Fruit fly (Drosophila melanogaster): ENCODE measurements around the gene Pburs.

Pburs gene

dm6 chr2L:14369933-14370776, 47.0 kb downstream of the Pburs start (continued):
- TF ChIP-seq prd (optimal IDR thresholded peaks at IDR 0.05) (no peak), prd (GFP tag; IDR thresholded peaks at IDR 0.05) (peak; percentile 82), slbo (GFP tag; IDR thresholded peaks at IDR 0.05) (no peak), CG9215 (GFP tag; IDR thresholded peaks at IDR 0.05) (no peak), en (GFP tag; optimal IDR thresholded peaks at IDR 0.05) (no peak), lilli (GFP tag; optimal IDR thresholded peaks at IDR 0.05) (no peak), bsh (GFP tag; optimal IDR thresholded peaks at IDR 0.05) (peak; percentile 41 to 72), CG1832 (GFP tag; optimal IDR thresholded peaks at IDR 0.05) (no peak), gsb-n (tag; optimal IDR thresholded peaks at IDR 0.05) (no peak), NFAT (GFP tag; IDR thresholded peaks at IDR 0.05) (no peak), CG2875 (GFP tag; optimal IDR thresholded peaks at IDR 0.05) (no peak), CTCF (GFP tag; optimal IDR thresholded peaks at IDR 0.05) (no peak), CG8478 (optimal IDR thresholded peaks at IDR 0.05) (no peak), MESR4 (GFP tag; optimal IDR thresholded peaks at IDR 0.05) (no peak), abd-A (tag; optimal IDR thresholded peaks at IDR 0.05) (no peak), luna (GFP tag; optimal IDR thresholded peaks at IDR 0.05) (no peak), cwo (GFP tag; optimal IDR thresholded peaks at IDR 0.05) (no peak), CG10979 (tag; optimal IDR thresholded peaks at IDR 0.05) (peak; percentile 53), repo (GFP tag; optimal IDR thresholded peaks at IDR 0.05) (no peak), nerfin-1 (tag; optimal IDR thresholded peaks at IDR 0.05) (no peak), Atf-2 (GFP tag; optimal IDR thresholded peaks at IDR 0.05) (peak; percentile 13), CG8281 (tag; optimal IDR thresholded peaks at IDR 0.05) (no peak), CG10147 (GFP tag; optimal IDR thresholded peaks at IDR 0.05) (no peak), CG10654 (GFP tag; optimal IDR thresholded peaks at IDR 0.05) (no peak), CG10267 (tag; optimal IDR thresholded peaks at IDR 0.05) (peak; percentile 6), tap (tag; optimal IDR thresholded peaks at IDR 0.05) (no peak), CG18764 (GFP tag; optimal IDR thresholded peaks at IDR 0.05) (no peak), kni (GFP tag; optimal IDR thresholded peaks at IDR 0.05) (no peak), Ravus (GFP tag; IDR thresholded peaks at IDR 0.05) (no peak), hb (GFP tag; IDR thresholded peaks at IDR 0.05; ENCODE audit: partially characterized antibody) (no peak), CG2202 (tag; optimal IDR thresholded peaks at IDR 0.05) (no peak), Bdp1 (GFP tag; optimal IDR thresholded peaks at IDR 0.05) (no peak), CG11695 (GFP tag; IDR thresholded peaks at IDR 0.05) (no peak), D19A (tag; optimal IDR thresholded peaks at IDR 0.05) (no peak), CG9727 (GFP tag; optimal IDR thresholded peaks at IDR 0.05) (peak; percentile 15), CG14965 (GFP tag; optimal IDR thresholded peaks at IDR 0.05; ENCODE audit: borderline replicate concordance) (no peak), CG3163 (GFP tag; optimal IDR thresholded peaks at IDR 0.05) (no peak), Hr39 (optimal IDR thresholded peaks at IDR 0.05) (peak; percentile 99), Atf6 (GFP tag; IDR thresholded peaks at IDR 0.05) (no peak), ash1 (GFP tag; optimal IDR thresholded peaks at IDR 0.05) (no peak), pros (GFP tag; optimal IDR thresholded peaks at IDR 0.05) (no peak), pan (optimal IDR thresholded peaks at IDR 0.05) (no peak), pan (GFP tag; optimal IDR thresholded peaks at IDR 0.05 in 1 of 2, IDR thresholded peaks at IDR 0.05 in 1 of 2) (peak in 1 of 2 experiments; percentile 38), trem (tag; optimal IDR thresholded peaks at IDR 0.05) (peak; percentile 1), CG18619 (GFP tag; optimal IDR thresholded peaks at IDR 0.05) (no peak), Sry-δ (GFP tag; optimal IDR thresholded peaks at IDR 0.05) (no peak), tio (GFP tag; optimal IDR thresholded peaks at IDR 0.05) (peak; percentile 36), CG5180 (GFP tag; optimal IDR thresholded peaks at IDR 0.05) (no peak), h (optimal IDR thresholded peaks at IDR 0.05) (no peak), Doc2 (GFP tag; IDR thresholded peaks at IDR 0.05) (no peak), hkb (optimal IDR thresholded peaks at IDR 0.05) (no peak), hkb (GFP tag; IDR thresholded peaks at IDR 0.05) (0 out of 2 replicates have a peak, but pooled peaks have one; percentile 27)
